Worm (Caenorhabditis elegans) whole organism, midembryonic: ENCODE results near the gene clec-62.

ENCODE experiments used
- T22C8.4 ChIP-seq: fragments of 200-800 bp; sonication (Bioruptor generic); IDR thresholded peaks from 2 replicates; pipeline ENCODE4 v1.3.6; 2022; ENCODE audit warnings: missing genetic modification characterization, missing compliant biosample characterization
- cog-1 ChIP-seq: sonication (generic microtip); optimal IDR thresholded peaks from 2 replicates; lab custom pipeline; 2016; ENCODE audit warnings: missing genetic modification characterization, missing compliant biosample characterization
- flt-1 ChIP-seq: fragments of 200-800 bp; sonication (Bioruptor generic); IDR thresholded peaks from 2 replicates; pipeline ENCODE4 v1.3.6; 2022; ENCODE audit warnings: missing genetic modification characterization, missing compliant biosample characterization
- klf-2 ChIP-seq: fragments of 200-800 bp; sonication (Bioruptor generic); conservative IDR thresholded peaks from 2 replicates; pipeline ENCODE4 v1.3.6; 2022; ENCODE audit warnings: missing genetic modification reagents, missing genetic modification characterization, missing compliant biosample characterization
- med-1 ChIP-seq: sonication (generic microtip); optimal IDR thresholded peaks from 2 replicates; lab custom pipeline; 2017; ENCODE audit warnings: missing genetic modification characterization, mild to moderate bottlenecking, missing compliant biosample characterization, antibody characterized with exemption, missing genetic modification reagents; ENCODE audit not compliant: insufficient read depth
- ref-1 ChIP-seq: fragments of 200-800 bp; sonication (Bioruptor generic); conservative IDR thresholded peaks from 2 replicates; pipeline ENCODE4 v1.3.6; 2022; ENCODE audit warnings: missing genetic modification reagents, missing genetic modification characterization, missing compliant biosample characterization
- tab-1 ChIP-seq: fragments of 200-800 bp; sonication (Bioruptor generic); IDR thresholded peaks from 2 replicates; pipeline ENCODE4 v1.3.6; 2022; ENCODE audit warnings: missing genetic modification characterization, missing compliant biosample characterization
- ztf-23 ChIP-seq: fragments of 200-800 bp; sonication (Bioruptor generic); IDR thresholded peaks from 2 replicates; pipeline ENCODE4 v1.3.6; 2022; ENCODE audit warnings: missing genetic modification reagents, missing genetic modification characterization, missing compliant biosample characterization
- ztf-29 ChIP-seq: fragments of 200-800 bp; sonication (Bioruptor generic); IDR thresholded peaks from 2 replicates; pipeline ENCODE4 v1.3.6; 2022; ENCODE audit warnings: missing genetic modification reagents, missing genetic modification characterization, missing compliant biosample characterization

Gene clec-62

ce11 chrII:12895078-12895670 lies at the start of gene clec-62, which contains the start of gene clec-63:
clec-62 (minus strand) TSS chrII:12895128.
clec-63 (plus strand) TSS chrII:12895638.
- TF ChIP-seq flt-1 (GFP tag; lab: Robert Waterston, UW) (no peak), cog-1 (no peak), tab-1 (GFP tag; lab: Robert Waterston, UW) (no peak), klf-2 (GFP tag; lab: Robert Waterston, UW) (no peak), ztf-23 (GFP tag; lab: Robert Waterston, UW) (no peak), T22C8.4 (no peak), ref-1 (GFP tag; lab: Robert Waterston, UW) (no peak), med-1 (GFP tag; lab: Kevin White, UChicago) (no peak), ztf-29 (GFP tag; lab: Robert Waterston, UW) (no peak)

- TF ChIP-seq ztf-29 (GFP tag; lab: Robert Waterston, UW) (peak; percentile 49; the same call in 1 of the 2 replicates), med-1 (GFP tag; lab: Kevin White, UChicago) (no peak), klf-2 (GFP tag; lab: Robert Waterston, UW) (0 out of 2 replicates have a peak, but pooled peaks have one; percentile 56), cog-1 (peak; percentile 52), flt-1 (GFP tag; lab: Robert Waterston, UW) (peak; percentile 88), T22C8.4 (no peak; the same call in 1 of the 2 replicates), tab-1 (GFP tag; lab: Robert Waterston, UW) (peak; percentile 72; the same call in 1 of the 2 replicates), ztf-23 (GFP tag; lab: Robert Waterston, UW) (0 out of 2 replicates have a peak, but pooled peaks have one; percentile 37), ref-1 (GFP tag; lab: Robert Waterston, UW) (0 out of 2 replicates have a peak, but pooled peaks have one; percentile 48)
Observed at ce11 chrII:12944587-12945126, 49.7 kb upstream of the clec-62 start.

ce11 chrII:12942496-12942895 lies 47.6 kb upstream of the clec-62 start:
- TF ChIP-seq T22C8.4 (no peak), cog-1 (no peak), ztf-29 (GFP tag; lab: Robert Waterston, UW) (no peak), ztf-23 (GFP tag; lab: Robert Waterston, UW) (no peak), ref-1 (GFP tag; lab: Robert Waterston, UW) (no peak), klf-2 (GFP tag; lab: Robert Waterston, UW) (no peak), flt-1 (GFP tag; lab: Robert Waterston, UW) (no peak), tab-1 (GFP tag; lab: Robert Waterston, UW) (no peak), med-1 (GFP tag; lab: Kevin White, UChicago) (no peak)

DNA sequence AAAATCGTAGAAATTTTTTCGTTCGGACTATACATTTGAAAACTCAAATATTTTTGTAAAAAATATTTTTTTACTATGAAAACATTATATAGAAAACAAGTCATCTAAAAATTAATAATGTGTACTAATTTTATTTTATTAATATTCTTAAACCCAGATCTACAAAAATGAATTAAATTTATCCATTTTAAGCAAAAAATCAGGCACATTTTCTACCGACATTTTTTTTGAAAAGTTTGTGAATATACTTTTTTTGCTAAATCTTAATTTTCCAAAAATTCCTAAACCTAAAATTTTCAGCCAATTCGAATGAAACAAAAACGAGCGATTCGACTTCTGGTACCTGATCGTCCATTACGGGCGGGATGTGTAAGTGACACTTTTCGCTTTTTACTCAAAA lies 44.9 kb upstream of the clec-62 start, which contains the start of gene arrd-10:
arrd-10 (plus strand) TSS at position 301 of the 400 bp plus-strand sequence.
- TF ChIP-seq ref-1 (GFP tag; lab: Robert Waterston, UW) (no peak), T22C8.4 (no peak), cog-1 (no peak)

DNA sequence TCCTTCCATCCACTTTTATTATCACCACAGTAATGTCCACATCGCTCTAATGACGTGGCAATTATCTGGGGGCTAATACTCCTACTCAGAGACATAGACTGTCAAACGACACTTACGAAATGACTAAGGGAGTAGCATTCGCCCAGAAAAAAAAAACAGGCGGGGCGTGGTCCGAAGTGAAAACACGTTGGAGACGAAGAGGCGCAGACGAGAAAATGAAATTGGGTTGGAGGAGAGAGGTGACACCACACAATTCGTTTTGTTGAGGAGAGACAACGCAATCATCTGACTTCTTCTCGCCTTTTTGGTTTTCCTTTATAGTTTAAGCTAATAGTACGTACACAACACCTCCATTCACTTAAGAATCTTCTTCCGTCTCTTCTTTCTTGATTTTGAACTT lies 44.2 kb upstream of the clec-62 start:
- no peak for TF ChIP-seq tab-1 (GFP tag; lab: Robert Waterston, UW)

- TF ChIP-seq flt-1 (GFP tag; lab: Robert Waterston, UW) (no peak), ref-1 (GFP tag; lab: Robert Waterston, UW) (no peak), klf-2 (GFP tag; lab: Robert Waterston, UW) (no peak), T22C8.4 (no peak)
Observed at ce11 chrII:12935259-12935658, 40.3 kb upstream of the clec-62 start, which contains the start of gene lips-9. lips-9 (minus strand) TSS chrII:12935359.

- TF ChIP-seq ztf-29 (GFP tag; lab: Robert Waterston, UW) (no peak), med-1 (GFP tag; lab: Kevin White, UChicago) (no peak), T22C8.4 (no peak), klf-2 (GFP tag; lab: Robert Waterston, UW) (no peak), ref-1 (GFP tag; lab: Robert Waterston, UW) (no peak), flt-1 (GFP tag; lab: Robert Waterston, UW) (no peak), tab-1 (GFP tag; lab: Robert Waterston, UW) (no peak), ztf-23 (GFP tag; lab: Robert Waterston, UW) (no peak), cog-1 (no peak)
Observed at ce11 chrII:12931456-12931923, 36.6 kb upstream of the clec-62 start, which contains the start of gene dct-18. dct-18 (plus strand) TSS chrII:12931873.

- no peak for TF ChIP-seq med-1 (GFP tag; lab: Kevin White, UChicago)
- TF ChIP-seq ztf-29 (GFP tag; lab: Robert Waterston, UW) = no peak
- no peak for TF ChIP-seq tab-1 (GFP tag; lab: Robert Waterston, UW)
- no peak for TF ChIP-seq klf-2 (GFP tag; lab: Robert Waterston, UW)
- TF ChIP-seq ztf-23 (GFP tag; lab: Robert Waterston, UW) = no peak
- no peak for TF ChIP-seq cog-1
- no peak for TF ChIP-seq ref-1 (GFP tag; lab: Robert Waterston, UW)
- TF ChIP-seq flt-1 (GFP tag; lab: Robert Waterston, UW) = no peak
- no peak for TF ChIP-seq T22C8.4
Observed at ce11 chrII:12930138-12930537, 35.2 kb upstream of the clec-62 start.

DNA sequence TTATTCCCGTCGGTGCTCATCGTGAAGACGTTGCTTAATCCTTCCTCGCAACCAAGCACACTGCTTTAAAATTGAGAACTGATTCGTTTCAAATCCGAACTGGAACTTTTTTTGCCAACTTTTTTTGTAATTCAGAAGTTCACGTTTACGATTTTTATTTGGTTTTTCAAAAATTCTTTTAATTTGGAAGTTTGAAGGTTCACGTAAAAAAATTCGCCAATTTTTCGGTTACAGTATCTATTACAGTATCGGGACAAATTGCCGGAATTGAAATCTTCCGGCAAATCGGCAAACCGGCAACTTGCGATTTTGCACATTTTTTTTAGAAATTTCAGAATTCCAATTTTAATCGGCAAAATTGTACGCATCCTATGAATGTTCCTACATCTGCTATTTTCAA lies 33.3 kb upstream of the clec-62 start, which contains the start of gene F58G1.3:
F58G1.3 (minus strand) TSS at position 101 of the 400 bp plus-strand sequence.
- TF ChIP-seq med-1 (GFP tag; lab: Kevin White, UChicago) (no peak), flt-1 (GFP tag; lab: Robert Waterston, UW) (no peak), klf-2 (GFP tag; lab: Robert Waterston, UW) (no peak)
